Fruit fly (Drosophila melanogaster): Measurements from ENCODE around the gene Edem2.
"Not testable (repeated sequence)": the region's sequence is repeated elsewhere in the genome, so short reads cannot be mapped to it uniquely, and the experiment has no call there.

Gene Edem2

dm6 chr2L:13182415-13182814, 9.6 kb upstream of the Edem2 start, which contains the start of gene Mgat3:
Gene Mgat3, minus strand, starts transcription at chr2L:13182596.
- no peak for TF ChIP-seq noc (tag; optimal IDR thresholded peaks at IDR 0.05)

dm6 chr2L:13183150-13183549, 8.9 kb upstream of the Edem2 start, which contains the start of gene Rsph1:
Gene Rsph1, plus strand, starts transcription at chr2L:13183450.
- TF ChIP-seq noc (tag; optimal IDR thresholded peaks at IDR 0.05) = no peak

dm6 chr2L:13190534-13190933, 1.5 kb upstream of the Edem2 start:
- TF ChIP-seq noc (tag; optimal IDR thresholded peaks at IDR 0.05) = peak; percentile 93

- no peak for TF ChIP-seq noc (tag; optimal IDR thresholded peaks at IDR 0.05)
Measured at dm6 chr2L:13191052-13191678, 836 bp upstream of the Edem2 start.

- no peak for TF ChIP-seq noc (tag; optimal IDR thresholded peaks at IDR 0.05)
Measured at dm6 chr2L:13195822-13196221, 3.8 kb downstream of the Edem2 start.

- TF ChIP-seq noc (tag; optimal IDR thresholded peaks at IDR 0.05) = no peak
Measured at dm6 chr2L:13202960-13203436, 11.0 kb downstream of the Edem2 start, which contains the start of gene CG16972. Gene CG16972, minus strand, starts transcription at chr2L:13203295.

dm6 chr2L:13203437-13204137, 11.6 kb downstream of the Edem2 start, which contains the start of gene Pect:
Gene Pect, plus strand, starts transcription at chr2L:13203762.
- TF ChIP-seq noc (tag; optimal IDR thresholded peaks at IDR 0.05) = peak; percentile 51

- TF ChIP-seq noc (tag; optimal IDR thresholded peaks at IDR 0.05) = no peak
Measured at dm6 chr2L:13204151-13204550, 12.2 kb downstream of the Edem2 start.

dm6 chr2L:13205256-13205655, 13.3 kb downstream of the Edem2 start:
- no peak for TF ChIP-seq noc (tag; optimal IDR thresholded peaks at IDR 0.05)

- peak; percentile 57 for TF ChIP-seq noc (tag; optimal IDR thresholded peaks at IDR 0.05)
Measured at dm6 chr2L:13206077-13206668, 14.2 kb downstream of the Edem2 start.

dm6 chr2L:13206857-13207463, 15.0 kb downstream of the Edem2 start:
- no peak for TF ChIP-seq noc (tag; optimal IDR thresholded peaks at IDR 0.05)

dm6 chr2L:13211764-13212265, 19.8 kb downstream of the Edem2 start, which contains the start of gene CG15482:
Gene CG15482, minus strand, starts transcription at chr2L:13211814.
- not testable (repeated sequence) for TF ChIP-seq noc (tag; optimal IDR thresholded peaks at IDR 0.05)

- TF ChIP-seq noc (tag; optimal IDR thresholded peaks at IDR 0.05) = no peak
Measured at dm6 chr2L:13215010-13215409, 23.0 kb downstream of the Edem2 start, which contains the start of gene kek4. Gene kek4, minus strand, starts transcription at chr2L:13215350.

- TF ChIP-seq noc (tag; optimal IDR thresholded peaks at IDR 0.05) = no peak
Measured at dm6 chr2L:13219281-13220092, 27.5 kb downstream of the Edem2 start, which contains the start of the genes CG9426 and mRF1. Gene CG9426, minus strand, starts transcription at chr2L:13219923. Gene mRF1, plus strand, starts transcription at chr2L:13219979.

- no peak for TF ChIP-seq noc (tag; optimal IDR thresholded peaks at IDR 0.05)
Measured at dm6 chr2L:13222225-13222648, 30.2 kb downstream of the Edem2 start, which contains the start of the genes Ski6 and CG16812. Gene Ski6, minus strand, starts transcription at chr2L:13222429. Gene CG16812, plus strand, starts transcription at chr2L:13222587.
